Fruit fly (Drosophila melanogaster): ENCODE results near the gene CG14968.

dm6 chr3L:3303087-3303526, at the start of gene CG14968:
- TF ChIP-seq psq (optimal IDR thresholded peaks at IDR 0.05), result no peak
- no peak for TF ChIP-seq insv (optimal IDR thresholded peaks at IDR 0.05)
- no peak for TF ChIP-seq h (optimal IDR thresholded peaks at IDR 0.05)
- no peak for TF ChIP-seq Sin3A (optimal IDR thresholded peaks at IDR 0.05)
- TF ChIP-seq ttk (optimal IDR thresholded peaks at IDR 0.05), result no peak
- TF ChIP-seq Myc (optimal IDR thresholded peaks at IDR 0.05), result no peak

Data from Kc167 (cell line).